Worm (Caenorhabditis elegans) whole organism, young adult: ENCODE data around the gene C14C6.13.

ENCODE experiments used
- B0035.1 ChIP-seq: sonication (generic microtip); optimal IDR thresholded peaks from 2 replicates; lab custom pipeline; 2016; ENCODE audit warnings: missing genetic modification characterization, mild to moderate bottlenecking, missing compliant biosample characterization, missing genotype, missing genetic modification reagents
- B0336.3 ChIP-seq: fragments of 200-800 bp; sonication (Bioruptor generic); IDR thresholded peaks from 2 replicates; pipeline ENCODE4 v1.3.6; 2022; ENCODE audit warnings: missing genetic modification characterization, missing compliant biosample characterization
- F37B4.10 ChIP-seq: fragments of 200-800 bp; sonication (Bioruptor generic); IDR thresholded peaks from 2 replicates; pipeline ENCODE4 v1.3.6; 2022; ENCODE audit warnings: missing genetic modification characterization, missing compliant biosample characterization
- F49E8.2 ChIP-seq: sonication (generic microtip); optimal IDR thresholded peaks from 3 replicates; lab custom pipeline; 2017; ENCODE audit warnings: missing genetic modification characterization, mild to moderate bottlenecking, missing compliant biosample characterization, antibody characterized with exemption, moderate library complexity; ENCODE audit not compliant: insufficient read depth
- T07F8.4 ChIP-seq: sonication (generic microtip); optimal IDR thresholded peaks from 2 replicates; lab custom pipeline; 2016; ENCODE audit warnings: mild to moderate bottlenecking, missing genetic modification characterization, moderate library complexity, missing compliant biosample characterization
- Y53F4B.3 ChIP-seq: fragments of 200-800 bp; sonication (Bioruptor generic); IDR thresholded peaks from 2 replicates; pipeline ENCODE4 v1.3.6; 2022; ENCODE audit warnings: missing genetic modification reagents, missing genetic modification characterization, missing compliant biosample characterization
- Y53G8AR.9 ChIP-seq: fragments of 200-800 bp; sonication (Bioruptor generic); conservative IDR thresholded peaks from 2 replicates; pipeline ENCODE4 v1.3.6; 2022; ENCODE audit warnings: missing genetic modification reagents, missing genetic modification characterization, missing compliant biosample characterization
- Y79H2A.3 ChIP-seq: fragments of 200-800 bp; sonication (Bioruptor generic); conservative IDR thresholded peaks from 2 replicates; pipeline ENCODE4 v1.3.6; 2022; ENCODE audit warnings: missing genetic modification reagents, missing genetic modification characterization, missing compliant biosample characterization
- akir-1 ChIP-seq: fragments of 200-800 bp; sonication (Bioruptor generic); optimal IDR thresholded peaks from 2 replicates; lab custom pipeline; 2018; ENCODE audit warnings: mild to moderate bottlenecking, missing genetic modification characterization, moderate library complexity, missing compliant biosample characterization
- attf-5 ChIP-seq: fragments of 200-800 bp; sonication (Bioruptor generic); optimal IDR thresholded peaks from 2 replicates; lab custom pipeline; 2018; ENCODE audit warnings: mild to moderate bottlenecking, missing genetic modification characterization, missing compliant biosample characterization
- attf-6 ChIP-seq: fragments of 200-800 bp; sonication (Bioruptor generic); IDR thresholded peaks from 2 replicates; pipeline ENCODE4 v1.3.6; 2022; ENCODE audit warnings: missing genetic modification reagents, missing genetic modification characterization, missing compliant biosample characterization
- cebp-2 ChIP-seq: fragments of 200-800 bp; sonication (Bioruptor generic); IDR thresholded peaks from 2 replicates; pipeline ENCODE4 v1.3.6; 2022; ENCODE audit warnings: missing genetic modification characterization, missing compliant biosample characterization
- ceh-40 ChIP-seq: fragments of 200-800 bp; sonication (Bioruptor generic); IDR thresholded peaks from 2 replicates; pipeline ENCODE4 v1.3.6; 2022; ENCODE audit warnings: missing genetic modification characterization, missing compliant biosample characterization
- egl-18 ChIP-seq: fragments of 200-800 bp; sonication (Bioruptor generic); IDR thresholded peaks from 2 replicates; pipeline ENCODE4 v1.3.6; 2022; ENCODE audit warnings: missing genetic modification reagents, missing genetic modification characterization, missing compliant biosample characterization
- ekl-4 ChIP-seq: fragments of 200-800 bp; sonication (Bioruptor generic); IDR thresholded peaks from 2 replicates; pipeline ENCODE4 v1.3.6; 2022; ENCODE audit warnings: missing genetic modification reagents, missing genetic modification characterization, missing compliant biosample characterization
- gei-17 ChIP-seq: fragments of 200-800 bp; sonication (Bioruptor generic); optimal IDR thresholded peaks from 2 replicates; lab custom pipeline; 2018; ENCODE audit warnings: mild to moderate bottlenecking, missing genetic modification characterization, missing compliant biosample characterization
- hlh-12 ChIP-seq: sonication (generic microtip); optimal IDR thresholded peaks from 2 replicates; lab custom pipeline; 2016; ENCODE audit warnings: missing genetic modification characterization, missing compliant biosample characterization
- hmg-20 ChIP-seq: fragments of 200-800 bp; sonication (Bioruptor generic); IDR thresholded peaks from 2 replicates; pipeline ENCODE4 v1.3.6; 2022; ENCODE audit warnings: missing genetic modification reagents, missing genetic modification characterization, missing compliant biosample characterization
- lag-1 ChIP-seq: fragments of 200-800 bp; sonication (Bioruptor generic); IDR thresholded peaks from 2 replicates; pipeline ENCODE4 v1.3.6; 2022; ENCODE audit warnings: missing genetic modification reagents, missing genetic modification characterization, missing compliant biosample characterization
- let-607 ChIP-seq, 2 experiments: fragments of 200-800 bp in 1 of 2; sonication (Bioruptor generic) in 1 of 2; sonication (generic microtip) in 1 of 2; optimal IDR thresholded peaks; 2 replicates each; lab custom pipeline; 2016 to 2018; ENCODE audit warnings: mild to moderate bottlenecking in 2 of 2, missing compliant biosample characterization in 2 of 2, missing genetic modification characterization in 2 of 2, moderate library complexity in 2 of 2, missing genotype in 1 of 2
- lin-40 ChIP-seq: sonication (generic microtip); optimal IDR thresholded peaks from 2 replicates; lab custom pipeline; 2016; ENCODE audit warnings: missing genetic modification characterization, mild to moderate bottlenecking, missing compliant biosample characterization, missing genotype, missing genetic modification reagents
- lsy-27 ChIP-seq: sonication (generic microtip); optimal IDR thresholded peaks from 2 replicates; lab custom pipeline; 2017; ENCODE audit warnings: missing genetic modification characterization, mild to moderate bottlenecking, missing compliant biosample characterization, antibody characterized with exemption, missing genotype, borderline replicate concordance; ENCODE audit not compliant: insufficient read depth
- madf-8 ChIP-seq: fragments of 200-800 bp; sonication (Bioruptor generic); conservative IDR thresholded peaks from 2 replicates; pipeline ENCODE4 v1.3.6; 2022; ENCODE audit warnings: missing genetic modification reagents, missing genetic modification characterization, missing compliant biosample characterization
- mes-4 ChIP-seq: sonication (generic microtip); optimal IDR thresholded peaks from 2 replicates; lab custom pipeline; 2016; ENCODE audit warnings: missing genotype, missing genetic modification characterization, missing compliant biosample characterization
- nfya-2 ChIP-seq: fragments of 200-800 bp; sonication (Bioruptor generic); IDR thresholded peaks from 2 replicates; pipeline ENCODE4 v1.3.6; 2022; ENCODE audit warnings: missing genetic modification reagents, missing genetic modification characterization, missing compliant biosample characterization
- nhr-90 ChIP-seq: sonication (generic microtip); optimal IDR thresholded peaks from 2 replicates; lab custom pipeline; 2016; ENCODE audit warnings: missing genotype, mild to moderate bottlenecking, missing genetic modification characterization, missing compliant biosample characterization
- repo-1 ChIP-seq: sonication (generic microtip); optimal IDR thresholded peaks from 2 replicates; lab custom pipeline; 2017; ENCODE audit warnings: mild to moderate bottlenecking, missing genetic modification characterization, missing compliant biosample characterization
- rpc-1 ChIP-seq, 2 experiments: fragments of 150-350 bp in 1 of 2; sonication (generic microtip) in 1 of 2; optimal IDR thresholded peaks; 2 replicates each; lab custom pipeline; 2014 to 2018; ENCODE audit warnings: missing biosample characterization in 1 of 2, missing genetic modification characterization in 1 of 2, missing genetic modification reagents in 1 of 2, missing genotype in 1 of 2
- somi-1 ChIP-seq: fragments of 200-800 bp; sonication (Bioruptor generic); optimal IDR thresholded peaks from 2 replicates; lab custom pipeline; 2018; ENCODE audit warnings: mild to moderate bottlenecking, missing genetic modification characterization, missing compliant biosample characterization
- tlf-1 ChIP-seq: fragments of 200-800 bp; sonication (Bioruptor generic); optimal IDR thresholded peaks from 2 replicates; lab custom pipeline; 2018; ENCODE audit warnings: mild to moderate bottlenecking, missing genetic modification characterization, missing compliant biosample characterization
- unc-130 ChIP-seq: sonication (generic microtip); optimal IDR thresholded peaks from 2 replicates; lab custom pipeline; 2016; ENCODE audit warnings: missing genetic modification reagents, missing genetic modification characterization, missing compliant biosample characterization
- unc-62 ChIP-seq: fragments of 150-350 bp; optimal IDR thresholded peaks from 2 replicates; lab custom pipeline; 2014; ENCODE audit warnings: missing biosample characterization, missing genetic modification reagents, missing genetic modification characterization
- ztf-18 ChIP-seq: sonication (generic microtip); optimal IDR thresholded peaks from 2 replicates; lab custom pipeline; 2016; ENCODE audit warnings: missing genotype, mild to moderate bottlenecking, missing genetic modification characterization, missing compliant biosample characterization

C14C6.13 gene

ce11 chrV:552406-552805 is 22.1 kb downstream of the C14C6.13 start:
- TF ChIP-seq Y53G8AR.9 = no peak
- TF ChIP-seq unc-62 (GFP tag; lab: Kevin White, UChicago) = no peak
- no peak for TF ChIP-seq somi-1 (GFP tag; lab: Kevin White, UChicago)
- TF ChIP-seq Y53F4B.3 (GFP tag; lab: Robert Waterston, UW) = no peak
- no peak for TF ChIP-seq gei-17 (GFP tag; lab: Kevin White, UChicago)
- TF ChIP-seq ceh-40 = no peak
- TF ChIP-seq let-607 (tag; optimal IDR thresholded peaks at IDR 0.05; lab: Kevin White, UChicago) = no peak
- no peak for TF ChIP-seq akir-1 (GFP tag; lab: Kevin White, UChicago)
- TF ChIP-seq unc-130 = no peak
- TF ChIP-seq rpc-1 (optimal IDR thresholded peaks at IDR 0.05; lab: Kevin White, UChicago) = no peak
- TF ChIP-seq rpc-1 (tag; optimal IDR thresholded peaks at IDR 0.05; lab: Kevin White, UChicago) = no peak
- no peak for TF ChIP-seq egl-18 (GFP tag; lab: Robert Waterston, UW)
- no peak for TF ChIP-seq B0035.1
- TF ChIP-seq Y79H2A.3 (GFP tag; lab: Robert Waterston, UW) = no peak
- TF ChIP-seq lsy-27 = no peak
- no peak for TF ChIP-seq F37B4.10 (GFP tag; lab: Robert Waterston, UW)
- no peak for TF ChIP-seq ekl-4 (GFP tag; lab: Robert Waterston, UW)
- no peak for TF ChIP-seq lin-40 (tag; lab: Kevin White, UChicago)
- TF ChIP-seq F49E8.2 (tag; lab: Kevin White, UChicago) = no peak
- no peak for TF ChIP-seq attf-5 (GFP tag; lab: Kevin White, UChicago)
- no peak for TF ChIP-seq T07F8.4 (tag; lab: Kevin White, UChicago)

ce11 chrV:547980-548379 is 26.6 kb downstream of the C14C6.13 start, which contains the start of gene C14C6.6:
Gene C14C6.6 (minus strand): TSS chrV:548080.
- no peak for TF ChIP-seq lag-1 (GFP tag; lab: Robert Waterston, UW)
- no peak for TF ChIP-seq B0336.3
- TF ChIP-seq hlh-12 (tag; lab: Kevin White, UChicago) = no peak
- no peak for TF ChIP-seq nhr-90 (tag; lab: Kevin White, UChicago)

- TF ChIP-seq cebp-2 (GFP tag; lab: Robert Waterston, UW) (no peak), mes-4 (tag; lab: Kevin White, UChicago) (no peak)
Measured at ce11 chrV:543169-543568, 31.4 kb downstream of the C14C6.13 start, which contains the start of gene C14C6.3. Gene C14C6.3 (plus strand): TSS chrV:543469.

- TF ChIP-seq ekl-4 (GFP tag; lab: Robert Waterston, UW) (no peak), cebp-2 (GFP tag; lab: Robert Waterston, UW) (no peak), tlf-1 (GFP tag; lab: Kevin White, UChicago) (no peak), lag-1 (GFP tag; lab: Robert Waterston, UW) (no peak), ztf-18 (tag; lab: Kevin White, UChicago) (no peak)
- TF ChIP-seq, all 124 proteins: peak for 0
Measured at ce11 chrV:541470-541869, 33.1 kb downstream of the C14C6.13 start.

- TF ChIP-seq nfya-2 (GFP tag; lab: Robert Waterston, UW) = no peak
Measured at ce11 chrV:539040-539510, 35.5 kb downstream of the C14C6.13 start, which contains the start of gene nhr-155. Gene nhr-155 (plus strand): TSS chrV:539460.

ce11 chrV:536571-536970 is 38.0 kb downstream of the C14C6.13 start, which contains the start of gene C14C6.5:
Gene C14C6.5 (plus strand): TSS chrV:536628.
- TF ChIP-seq attf-6 (GFP tag; lab: Robert Waterston, UW) = no peak
- TF ChIP-seq cebp-2 (GFP tag; lab: Robert Waterston, UW) = no peak
- TF ChIP-seq hmg-20 (GFP tag; lab: Robert Waterston, UW) = no peak
- TF ChIP-seq madf-8 (GFP tag; lab: Robert Waterston, UW) = no peak
- no peak for TF ChIP-seq repo-1 (tag; lab: Kevin White, UChicago)
- TF ChIP-seq T07F8.4 (tag; lab: Kevin White, UChicago) = no peak
- TF ChIP-seq somi-1 (GFP tag; lab: Kevin White, UChicago) = no peak
